Fruit fly (Drosophila melanogaster): ENCODE results near the gene CG14692.

The CG14692 gene

DNA sequence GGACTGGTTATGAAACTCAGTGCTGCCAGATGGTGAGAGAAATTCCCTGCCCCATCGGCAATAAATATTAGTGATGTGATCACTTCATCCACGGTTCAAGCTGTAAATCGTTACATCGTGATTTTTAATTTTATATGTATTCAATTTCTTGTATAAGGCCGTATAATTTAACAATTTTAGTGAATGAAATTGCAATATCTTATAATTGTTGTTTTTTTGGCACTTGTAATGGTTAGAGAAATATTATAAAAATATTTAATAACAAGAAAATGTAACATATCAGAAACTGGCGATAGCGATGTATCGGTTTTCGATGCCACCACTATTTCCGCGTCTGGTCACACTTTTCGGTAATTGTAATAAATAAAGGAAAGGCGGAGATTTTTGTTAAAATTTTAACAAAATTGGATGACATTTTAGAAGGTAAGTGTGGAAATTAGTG lies 19.7 kb downstream of the CG14692 start, which contains the start of the genes mRpL37 and Rbp1 (continued):
- no peak for TF ChIP-seq Trl (optimal IDR thresholded peaks at IDR 0.05)
- peak; percentile 69 for TF ChIP-seq Trl (GFP tag; optimal IDR thresholded peaks at IDR 0.05)
- TF ChIP-seq CG3995 (GFP tag; optimal IDR thresholded peaks at IDR 0.05): peak; percentile 98
- TF ChIP-seq CG12236 (GFP tag; optimal IDR thresholded peaks at IDR 0.05): no peak
- no peak for TF ChIP-seq scrt (GFP tag; optimal IDR thresholded peaks at IDR 0.05)
- peak; percentile 89 for TF ChIP-seq CG17829 (tag; optimal IDR thresholded peaks at IDR 0.05)
- no peak for TF ChIP-seq CG8281 (tag; optimal IDR thresholded peaks at IDR 0.05)
- TF ChIP-seq CG6813 (GFP tag; optimal IDR thresholded peaks at IDR 0.05): no peak
- no peak for TF ChIP-seq CG4282 (GFP tag; optimal IDR thresholded peaks at IDR 0.05)

DNA sequence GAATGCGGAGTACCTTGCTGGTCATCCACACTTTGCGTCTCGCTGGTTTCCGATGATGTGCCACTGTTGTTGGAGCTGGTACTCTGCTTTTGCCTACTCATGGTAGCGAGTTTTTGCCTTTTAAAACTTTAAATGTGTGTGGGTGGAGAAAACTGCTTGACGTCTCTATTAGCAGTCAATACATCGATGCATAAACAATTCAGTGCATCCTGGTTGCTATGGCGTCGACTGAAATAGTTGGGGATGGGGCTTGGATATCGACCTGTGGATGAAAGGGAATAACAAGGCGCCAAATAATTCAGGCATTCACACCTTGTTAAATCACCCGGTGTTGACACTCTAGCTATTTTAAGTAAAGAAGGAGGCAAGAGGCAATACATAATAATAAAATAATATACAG lies 21.6 kb downstream of the CG14692 start, which contains the start of gene CG42633:
CG42633 (minus strand) TSS at position 101 of the 400 bp plus-strand sequence.
- no peak for TF ChIP-seq GATAe (GFP tag; conservative IDR thresholded peaks at IDR 0.05)
- TF ChIP-seq CG8359 (GFP tag; optimal IDR thresholded peaks at IDR 0.05; ENCODE audit: borderline replicate concordance): no peak
- TF ChIP-seq dysf (GFP tag; IDR thresholded peaks at IDR 0.05): no peak
- no peak for TF ChIP-seq Atf6 (GFP tag; IDR thresholded peaks at IDR 0.05)
- no peak for TF ChIP-seq Optix (GFP tag; IDR thresholded peaks at IDR 0.05)
- TF ChIP-seq CG11695 (GFP tag; IDR thresholded peaks at IDR 0.05): no peak
- no peak for TF ChIP-seq h (optimal IDR thresholded peaks at IDR 0.05)
- no peak for TF ChIP-seq lmd (GFP tag; IDR thresholded peaks at IDR 0.05)
- no peak for TF ChIP-seq H2.0 (GFP tag; IDR thresholded peaks at IDR 0.05)
- TF ChIP-seq CG9215 (GFP tag; IDR thresholded peaks at IDR 0.05): no peak
- no peak for TF ChIP-seq caup (GFP tag; optimal IDR thresholded peaks at IDR 0.05; ENCODE audit: severe bottlenecking)
- no peak for TF ChIP-seq stwl (tag; optimal IDR thresholded peaks at IDR 0.05)
- no peak for TF ChIP-seq Dip2 (GFP tag; IDR thresholded peaks at IDR 0.05)

DNA sequence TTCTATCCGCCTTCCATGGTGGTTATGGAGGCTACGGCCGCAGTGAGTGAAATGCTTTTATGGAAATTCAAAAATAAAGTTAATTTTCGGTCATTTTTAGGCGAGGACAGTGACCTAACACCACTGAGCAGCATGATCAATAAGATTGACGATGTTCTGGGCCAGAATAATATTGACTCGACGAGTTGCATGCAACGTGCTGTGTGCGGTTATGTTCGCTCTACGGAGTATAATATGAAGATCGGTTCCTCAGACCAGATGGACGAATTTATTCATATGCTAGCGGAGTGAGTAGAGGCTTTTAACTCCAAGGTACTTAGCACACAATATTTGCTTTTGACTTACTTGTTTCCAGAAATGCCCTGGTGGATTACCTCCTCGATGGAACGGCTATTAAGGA lies 23.6 kb downstream of the CG14692 start:
- TF ChIP-seq CG3163 (GFP tag; optimal IDR thresholded peaks at IDR 0.05) (no peak), croc (GFP tag; conservative IDR thresholded peaks at IDR 0.05) (no peak), kah (GFP tag; optimal IDR thresholded peaks at IDR 0.05) (no peak), Ets65A (GFP tag) (peak; percentile 69), CG5180 (GFP tag; optimal IDR thresholded peaks at IDR 0.05) (peak; percentile 67), ATbp (GFP tag; optimal IDR thresholded peaks at IDR 0.05) (no peak), CG10274 (GFP tag; optimal IDR thresholded peaks at IDR 0.05) (no peak), sisA (GFP tag; IDR thresholded peaks at IDR 0.05) (no peak)

DNA sequence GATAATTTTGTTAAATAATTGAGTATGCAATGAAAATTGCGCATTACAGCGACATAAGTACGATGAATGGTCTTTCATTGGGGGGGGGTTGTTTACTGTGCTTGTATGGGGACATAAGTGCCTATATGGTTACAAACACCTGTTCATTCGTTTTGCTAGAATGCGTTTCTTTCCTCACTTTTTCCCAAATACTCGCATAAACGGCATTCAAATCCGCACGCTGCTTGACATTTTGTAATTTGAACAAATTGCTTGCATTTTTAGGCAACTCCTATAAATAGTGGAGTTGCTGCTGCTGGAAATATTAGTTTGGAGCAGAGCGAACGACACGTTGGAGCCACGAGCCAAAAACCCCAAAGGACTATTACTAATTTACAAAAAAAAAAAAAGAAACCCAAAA lies 24.5 kb downstream of the CG14692 start, which contains the start of gene Desi:
Desi (plus strand) TSS at position 301 of the 400 bp plus-strand sequence.
- no peak for TF ChIP-seq CG4730 (GFP tag; IDR thresholded peaks at IDR 0.05)
- TF ChIP-seq CG6813 (GFP tag; optimal IDR thresholded peaks at IDR 0.05): no peak
- TF ChIP-seq disco-r (GFP tag; optimal IDR thresholded peaks at IDR 0.05): no peak
- TF ChIP-seq CG1529 (GFP tag; optimal IDR thresholded peaks at IDR 0.05): no peak
- TF ChIP-seq fd102C (GFP tag; optimal IDR thresholded peaks at IDR 0.05): no peak
- no peak for TF ChIP-seq Hmx (GFP tag; optimal IDR thresholded peaks at IDR 0.05)
- no peak for TF ChIP-seq CG7372 (GFP tag; IDR thresholded peaks at IDR 0.05)

DNA sequence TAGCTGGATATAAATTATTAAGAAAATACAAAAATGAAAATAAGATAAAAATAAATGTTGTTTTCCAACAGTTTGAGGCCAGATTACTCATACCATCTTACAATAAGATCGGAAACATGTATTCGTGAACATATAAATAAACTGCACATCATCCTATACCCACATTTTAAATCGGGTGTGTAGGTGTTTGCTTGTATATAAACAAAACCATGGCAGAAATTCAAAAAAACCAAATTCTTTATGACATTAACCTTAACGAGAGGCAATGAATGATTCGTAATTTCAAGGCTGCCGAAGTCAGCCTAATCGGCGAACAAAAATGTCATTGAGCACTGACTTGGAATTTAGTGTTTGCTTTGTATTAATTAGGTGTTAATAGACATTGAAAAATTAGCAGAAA lies 25.6 kb downstream of the CG14692 start:
- TF ChIP-seq ftz-f1 (GFP tag; optimal IDR thresholded peaks at IDR 0.05): peak; percentile 38
- TF ChIP-seq CG18619 (GFP tag; optimal IDR thresholded peaks at IDR 0.05): no peak
- TF ChIP-seq B-H1 (GFP tag; IDR thresholded peaks at IDR 0.05): no peak
- TF ChIP-seq sd (tag; optimal IDR thresholded peaks at IDR 0.05): peak; percentile 90
- no peak for TF ChIP-seq CG5180 (GFP tag; optimal IDR thresholded peaks at IDR 0.05)
- peak; percentile 83; the same call in 2 of the 3 replicates for TF ChIP-seq sr (GFP tag; IDR thresholded peaks at IDR 0.05)
- no peak for TF ChIP-seq cg (GFP tag; optimal IDR thresholded peaks at IDR 0.05)
- no peak for TF ChIP-seq Sox100B (GFP tag; optimal IDR thresholded peaks at IDR 0.05)
- no peak for TF ChIP-seq danr (GFP tag; IDR thresholded peaks at IDR 0.05)
- no peak for TF ChIP-seq al (GFP tag; IDR thresholded peaks at IDR 0.05)
- no peak for TF ChIP-seq gsb-n (tag; optimal IDR thresholded peaks at IDR 0.05)
- TF ChIP-seq bowl (GFP tag; IDR thresholded peaks at IDR 0.05): no peak
- TF ChIP-seq hth (optimal IDR thresholded peaks at IDR 0.05): no peak
- no peak for TF ChIP-seq CG3407 (GFP tag; optimal IDR thresholded peaks at IDR 0.05)
